Worm (Caenorhabditis elegans) whole organism, young adult: ENCODE data around the gene T07F10.3.

Source experiments
- Y53G8AR.9 ChIP-seq: fragments of 200-800 bp; sonication (Bioruptor generic); conservative IDR thresholded peaks from 2 replicates; pipeline ENCODE4 v1.3.6; 2022; ENCODE audit warnings: missing genetic modification reagents, missing genetic modification characterization, missing compliant biosample characterization
- attf-5 ChIP-seq: fragments of 200-800 bp; sonication (Bioruptor generic); optimal IDR thresholded peaks from 2 replicates; lab custom pipeline; 2018; ENCODE audit warnings: mild to moderate bottlenecking, missing genetic modification characterization, missing compliant biosample characterization
- chd-7 ChIP-seq: sonication (generic microtip); optimal IDR thresholded peaks from 2 replicates; lab custom pipeline; 2016; ENCODE audit warnings: mild to moderate bottlenecking, missing genetic modification characterization, moderate library complexity, missing compliant biosample characterization
- ets-4 ChIP-seq: fragments of 200-800 bp; sonication (Bioruptor generic); optimal IDR thresholded peaks from 2 replicates; lab custom pipeline; 2018; ENCODE audit warnings: mild to moderate bottlenecking, missing genetic modification characterization, missing compliant biosample characterization
- madf-8 ChIP-seq: fragments of 200-800 bp; sonication (Bioruptor generic); conservative IDR thresholded peaks from 2 replicates; pipeline ENCODE4 v1.3.6; 2022; ENCODE audit warnings: missing genetic modification reagents, missing genetic modification characterization, missing compliant biosample characterization
- nfya-1 ChIP-seq: sonication (generic microtip); optimal IDR thresholded peaks from 2 replicates; lab custom pipeline; 2017; ENCODE audit warnings: antibody characterized with exemption, missing compliant biosample characterization, missing genetic modification characterization, borderline replicate concordance; ENCODE audit not compliant: insufficient read depth
- repo-1 ChIP-seq: sonication (generic microtip); optimal IDR thresholded peaks from 2 replicates; lab custom pipeline; 2017; ENCODE audit warnings: mild to moderate bottlenecking, missing genetic modification characterization, missing compliant biosample characterization
- sea-2 ChIP-seq: fragments of 200-800 bp; sonication (Bioruptor generic); IDR thresholded peaks from 2 replicates; pipeline ENCODE4 v1.3.6; 2022; ENCODE audit warnings: missing genetic modification characterization, missing compliant biosample characterization

ce11 chrV:12819155-12819554, 50.7 kb downstream of the T07F10.3 start:
- no peak for TF ChIP-seq madf-8 (GFP tag; lab: Robert Waterston, UW)
- TF ChIP-seq ets-4 = no peak
- no peak for TF ChIP-seq sea-2 (GFP tag; lab: Robert Waterston, UW)
- peak; percentile 50 for TF ChIP-seq attf-5 (GFP tag; lab: Kevin White, UChicago)
- TF ChIP-seq chd-7 = no peak
- TF ChIP-seq nfya-1 (tag; lab: Kevin White, UChicago) = no peak
- TF ChIP-seq repo-1 (tag; lab: Kevin White, UChicago) = no peak
- no peak for TF ChIP-seq Y53G8AR.9 (GFP tag; lab: Robert Waterston, UW)
